Fruit fly (Drosophila melanogaster) Kc167 (cell line): ENCODE results near the gene smid.

Experiments
- Myc ChIP-seq: fragments of >200 bp; optimal IDR thresholded peaks from 2 replicates; lab custom pipeline; 2017; ENCODE audit warnings: missing external identifiers
- Sin3A ChIP-seq: fragments of >200 bp; optimal IDR thresholded peaks from 2 replicates; lab custom pipeline; 2018; ENCODE audit warnings: missing external identifiers
- h ChIP-seq: fragments of >200 bp; optimal IDR thresholded peaks from 3 replicates; lab custom pipeline; 2018; ENCODE audit warnings: missing external identifiers
- insv ChIP-seq: fragments of >200 bp; optimal IDR thresholded peaks from 3 replicates; lab custom pipeline; 2018; ENCODE audit warnings: missing external identifiers
- psq ChIP-seq: fragments of >200 bp; optimal IDR thresholded peaks from 2 replicates; lab custom pipeline; 2017; ENCODE audit warnings: missing external identifiers
- ttk ChIP-seq: sonication (Bioruptor generic); optimal IDR thresholded peaks from 2 replicates; lab custom pipeline; 2017; ENCODE audit warnings: missing external identifiers

Gene smid

dm6 chr3L:7390004-7390403 is 8.6 kb downstream of the smid start:
- TF ChIP-seq Myc (lab: Kevin White, UChicago) (no peak), ttk (lab: Kevin White, UChicago) (no peak), insv (lab: Kevin White, UChicago) (no peak), h (no peak), Sin3A (no peak), psq (lab: Kevin White, UChicago) (no peak)

- TF ChIP-seq insv (lab: Kevin White, UChicago) = no peak
- no peak for TF ChIP-seq Sin3A
- no peak for TF ChIP-seq Myc (lab: Kevin White, UChicago)
- no peak for TF ChIP-seq h
- TF ChIP-seq ttk (lab: Kevin White, UChicago) = no peak
- no peak for TF ChIP-seq psq (lab: Kevin White, UChicago)
These were observed 9.0 kb downstream of the smid start, which contains the start of gene CG8563 for dm6 chr3L:7390442-7390841. CG8563 (plus strand) TSS chr3L:7390742.

- TF ChIP-seq psq (lab: Kevin White, UChicago) (no peak), Sin3A (no peak), insv (lab: Kevin White, UChicago) (no peak), h (no peak), ttk (lab: Kevin White, UChicago) (no peak), Myc (lab: Kevin White, UChicago) (no peak)
These were observed 14.6 kb downstream of the smid start, which contains the start of gene CG32379 for dm6 chr3L:7396055-7396454. CG32379 (plus strand) TSS chr3L:7396355.

dm6 chr3L:7397979-7398378 is 16.6 kb downstream of the smid start, which contains the start of gene CG8562:
CG8562 (plus strand) TSS chr3L:7398285.
- TF ChIP-seq Myc (lab: Kevin White, UChicago) (no peak), Sin3A (no peak), psq (lab: Kevin White, UChicago) (no peak), ttk (lab: Kevin White, UChicago) (no peak), insv (lab: Kevin White, UChicago) (no peak)

dm6 chr3L:7399770-7400169 is 18.4 kb downstream of the smid start, which contains the start of gene CG18417:
CG18417 (plus strand) TSS chr3L:7400070.
- TF ChIP-seq ttk (lab: Kevin White, UChicago) = no peak
- no peak for TF ChIP-seq Myc (lab: Kevin White, UChicago)
- no peak for TF ChIP-seq h
- TF ChIP-seq psq (lab: Kevin White, UChicago) = no peak
- TF ChIP-seq Sin3A = no peak
- no peak for TF ChIP-seq insv (lab: Kevin White, UChicago)

dm6 chr3L:7401972-7402371 is 20.6 kb downstream of the smid start:
- TF ChIP-seq insv (lab: Kevin White, UChicago) (no peak), Sin3A (no peak), ttk (lab: Kevin White, UChicago) (no peak), h (no peak), Myc (lab: Kevin White, UChicago) (no peak), psq (lab: Kevin White, UChicago) (no peak)

dm6 chr3L:7404081-7404480 is 22.7 kb downstream of the smid start, which contains the start of gene CG8560:
CG8560 (minus strand) TSS chr3L:7404181.
- TF ChIP-seq ttk (lab: Kevin White, UChicago) = no peak
- TF ChIP-seq h = no peak
- TF ChIP-seq Myc (lab: Kevin White, UChicago) = no peak
- no peak for TF ChIP-seq Sin3A
- TF ChIP-seq psq (lab: Kevin White, UChicago) = no peak

- no peak for TF ChIP-seq ttk (lab: Kevin White, UChicago)
- no peak for TF ChIP-seq psq (lab: Kevin White, UChicago)
- TF ChIP-seq Sin3A = no peak
- TF ChIP-seq insv (lab: Kevin White, UChicago) = no peak
- TF ChIP-seq Myc (lab: Kevin White, UChicago) = no peak
- no peak for TF ChIP-seq h
These were observed 41.2 kb downstream of the smid start for dm6 chr3L:7422578-7422977.

dm6 chr3L:7423517-7423916 is 42.1 kb downstream of the smid start, which contains the start of gene CG42458:
CG42458 (plus strand) TSS chr3L:7423827.
- TF ChIP-seq psq (lab: Kevin White, UChicago) (no peak), Sin3A (no peak), ttk (lab: Kevin White, UChicago) (no peak), Myc (lab: Kevin White, UChicago) (no peak), insv (lab: Kevin White, UChicago) (no peak), h (no peak)

dm6 chr3L:7432265-7432664 is 50.9 kb downstream of the smid start:
- TF ChIP-seq psq (lab: Kevin White, UChicago) (no peak), Myc (lab: Kevin White, UChicago) (no peak), insv (lab: Kevin White, UChicago) (no peak), ttk (lab: Kevin White, UChicago) (no peak), h (no peak)

dm6 chr3L:7432811-7433324 is 51.5 kb downstream of the smid start:
- TF ChIP-seq Sin3A = no peak

- TF ChIP-seq Myc (lab: Kevin White, UChicago) (no peak), insv (lab: Kevin White, UChicago) (no peak), h (no peak)
These were observed 52.0 kb downstream of the smid start for dm6 chr3L:7433325-7433827.

- no peak for TF ChIP-seq psq (lab: Kevin White, UChicago)
- no peak for TF ChIP-seq h
- no peak for TF ChIP-seq Sin3A
- no peak for TF ChIP-seq ttk (lab: Kevin White, UChicago)
- no peak for TF ChIP-seq insv (lab: Kevin White, UChicago)
These were observed 52.8 kb downstream of the smid start for dm6 chr3L:7434198-7434597.
